Fruit fly (Drosophila melanogaster) whole organism, embryonic: ENCODE results near the gene Kal1.

Source experiments
- Adf1 ChIP-seq: fragments of 200-800 bp; sonication (Bioruptor generic); IDR thresholded peaks from 2 replicates; pipeline ENCODE4 v1.3.6; 2022; ENCODE audit warnings: missing biosample characterization, missing genetic modification characterization
- Atf6 ChIP-seq: fragments of 200-800 bp; sonication (Bioruptor generic); IDR thresholded peaks from 2 replicates; pipeline ENCODE4 v1.3.6; 2022; ENCODE audit warnings: missing biosample characterization, missing genetic modification characterization
- B-H2 ChIP-seq: fragments of 200-800 bp; sonication (Bioruptor generic); optimal IDR thresholded peaks from 2 replicates; lab custom pipeline; 2018; ENCODE audit warnings: missing biosample characterization, mild to moderate bottlenecking, missing genetic modification characterization
- CG10543 ChIP-seq: fragments of 200-800 bp; sonication (Bioruptor generic); optimal IDR thresholded peaks from 3 replicates; lab custom pipeline; 2017; ENCODE audit warnings: missing biosample characterization, mild to moderate bottlenecking, missing genetic modification characterization, moderate library complexity
- CG11696 ChIP-seq: fragments of 200-800 bp; sonication (Bioruptor generic); IDR thresholded peaks from 2 replicates; pipeline ENCODE4 v1.3.6; 2022; ENCODE audit warnings: missing biosample characterization, missing genetic modification characterization
- CG15011 ChIP-seq: fragments of 200-800 bp; sonication (Bioruptor generic); optimal IDR thresholded peaks from 3 replicates; lab custom pipeline; 2018; ENCODE audit warnings: missing biosample characterization, mild to moderate bottlenecking, missing genetic modification characterization
- CG15479 ChIP-seq: fragments of 200-800 bp; sonication (Bioruptor generic); optimal IDR thresholded peaks from 3 replicates; lab custom pipeline; 2019; ENCODE audit warnings: missing biosample characterization, mild to moderate bottlenecking, missing genetic modification characterization, moderate library complexity
- CG16813 ChIP-seq: fragments of 200-800 bp; sonication (Bioruptor generic); IDR thresholded peaks from 3 replicates; pipeline ENCODE4 v1.3.6; 2022; ENCODE audit warnings: missing biosample characterization, missing genetic modification characterization; ENCODE audit not compliant: partially characterized antibody
- CG16863 ChIP-seq: fragments of 200-800 bp; sonication (Bioruptor generic); optimal IDR thresholded peaks from 3 replicates; lab custom pipeline; 2016; ENCODE audit warnings: missing biosample characterization, missing genetic modification characterization
- CG18619 ChIP-seq: fragments of 200-800 bp; sonication (Bioruptor generic); optimal IDR thresholded peaks from 3 replicates; lab custom pipeline; 2017; ENCODE audit warnings: missing biosample characterization, mild to moderate bottlenecking, missing genetic modification characterization
- CG2199 ChIP-seq: fragments of 200-800 bp; sonication (Bioruptor generic); IDR thresholded peaks from 3 replicates; pipeline ENCODE4 v1.3.6; 2022; ENCODE audit warnings: missing biosample characterization, missing genetic modification characterization
- CG2875 ChIP-seq: fragments of 200-800 bp; sonication (Bioruptor generic); optimal IDR thresholded peaks from 2 replicates; lab custom pipeline; 2017; ENCODE audit warnings: missing biosample characterization, mild to moderate bottlenecking, missing genetic modification characterization, missing genetic modification reagents
- CG4730 ChIP-seq: fragments of 200-800 bp; sonication (Bioruptor generic); IDR thresholded peaks from 2 replicates; pipeline ENCODE4 v1.3.6; 2022; ENCODE audit warnings: missing biosample characterization, missing genetic modification characterization
- CG5245 ChIP-seq: fragments of 200-800 bp; sonication (Bioruptor generic); optimal IDR thresholded peaks from 3 replicates; lab custom pipeline; 2016; ENCODE audit warnings: missing biosample characterization, missing genetic modification characterization
- CG8089 ChIP-seq: fragments of 200-800 bp; sonication (Bioruptor generic); optimal IDR thresholded peaks from 3 replicates; lab custom pipeline; 2016; ENCODE audit warnings: missing biosample characterization, missing genetic modification characterization
- CG8290 ChIP-seq, 3 experiments: fragments of 200-800 bp; sonication (Bioruptor generic); optimal IDR thresholded peaks; 2 replicates each; lab custom pipeline; 2016 to 2019; ENCODE audit warnings: missing biosample characterization in 3 of 3, missing genetic modification characterization in 3 of 3, mild to moderate bottlenecking in 2 of 3, moderate library complexity in 1 of 3
- CG8388 ChIP-seq: fragments of 200-800 bp; sonication (Bioruptor generic); optimal IDR thresholded peaks from 2 replicates; lab custom pipeline; 2019; ENCODE audit warnings: missing biosample characterization, mild to moderate bottlenecking, missing genetic modification characterization, moderate library complexity
- CG9727 ChIP-seq: fragments of 200-800 bp; sonication (Bioruptor generic); optimal IDR thresholded peaks from 3 replicates; lab custom pipeline; 2017; ENCODE audit warnings: missing biosample characterization, mild to moderate bottlenecking, missing genetic modification characterization
- Dip2 ChIP-seq: fragments of 200-800 bp; sonication (Bioruptor generic); IDR thresholded peaks from 2 replicates; pipeline ENCODE4 v1.3.6; 2022; ENCODE audit warnings: missing biosample characterization, missing genetic modification characterization
- Dip3 ChIP-seq: fragments of 200-800 bp; sonication (Bioruptor generic); optimal IDR thresholded peaks from 3 replicates; lab custom pipeline; 2016; ENCODE audit warnings: missing biosample characterization, missing genetic modification characterization
- E2f1 ChIP-seq: fragments of 200-800 bp; sonication (Bioruptor generic); IDR thresholded peaks from 2 replicates; pipeline ENCODE4 v1.3.6; 2022; ENCODE audit warnings: missing biosample characterization, missing genetic modification characterization
- H15 ChIP-seq: fragments of 200-800 bp; sonication (Bioruptor generic); IDR thresholded peaks from 3 replicates; pipeline ENCODE4 v1.3.6; 2022; ENCODE audit warnings: missing biosample characterization, missing genetic modification characterization
- HmgZ ChIP-seq: fragments of 200-800 bp; sonication (Bioruptor generic); optimal IDR thresholded peaks from 2 replicates; lab custom pipeline; 2018; ENCODE audit warnings: missing biosample characterization, mild to moderate bottlenecking, missing genetic modification characterization
- Hr78 ChIP-seq, 2 experiments: fragments of 200-800 bp in 1 of 2; fragments of >200 bp in 1 of 2; sonication (Bioruptor generic) in 1 of 2; optimal IDR thresholded peaks; 2 replicates each; lab custom pipeline; 2017 to 2019; ENCODE audit warnings: missing biosample characterization in 2 of 2, missing genetic modification characterization in 2 of 2, mild to moderate bottlenecking in 1 of 2, moderate library complexity in 1 of 2
- Mad ChIP-seq: fragments of 200-800 bp; sonication (Bioruptor generic); optimal IDR thresholded peaks from 2 replicates; lab custom pipeline; 2016; ENCODE audit warnings: missing biosample characterization, missing genetic modification characterization
- Mes4 ChIP-seq: fragments of 200-800 bp; sonication (Bioruptor generic); optimal IDR thresholded peaks from 2 replicates; lab custom pipeline; 2016; ENCODE audit warnings: missing biosample characterization, missing genetic modification characterization
- NC2β ChIP-seq: fragments of 200-800 bp; sonication (Bioruptor generic); optimal IDR thresholded peaks from 2 replicates; lab custom pipeline; 2016; ENCODE audit warnings: missing biosample characterization, missing genetic modification characterization
- NK7.1 ChIP-seq: fragments of 200-800 bp; sonication (Bioruptor generic); optimal IDR thresholded peaks from 3 replicates; lab custom pipeline; 2016; ENCODE audit warnings: missing biosample characterization, missing genetic modification characterization
- Pdp1 ChIP-seq, 2 experiments: fragments of 200-800 bp; sonication (Bioruptor generic); optimal IDR thresholded peaks; 3 replicates each; lab custom pipeline; 2016; ENCODE audit warnings: missing biosample characterization in 2 of 2, missing genetic modification characterization in 2 of 2, mild to moderate bottlenecking in 1 of 2, moderate library complexity in 1 of 2
- Poxn ChIP-seq: fragments of 200-800 bp; sonication (Bioruptor generic); IDR thresholded peaks from 2 replicates; pipeline ENCODE4 v1.3.6; 2022; ENCODE audit warnings: missing biosample characterization, missing genetic modification characterization
- Usf ChIP-seq: fragments of 200-800 bp; sonication (Bioruptor generic); optimal IDR thresholded peaks from 2 replicates; lab custom pipeline; 2017; ENCODE audit warnings: missing genotype, missing biosample characterization, missing genetic modification characterization
- bbx ChIP-seq: fragments of 200-800 bp; sonication (Bioruptor generic); IDR thresholded peaks from 2 replicates; pipeline ENCODE4 v1.3.6; 2022; ENCODE audit warnings: missing biosample characterization, missing genetic modification characterization; ENCODE audit not compliant: partially characterized antibody
- chn ChIP-seq: fragments of 200-800 bp; sonication (Bioruptor generic); optimal IDR thresholded peaks from 2 replicates; lab custom pipeline; 2016; ENCODE audit warnings: missing biosample characterization, missing genetic modification characterization
- croc ChIP-seq: fragments of 200-800 bp; sonication (Bioruptor generic); conservative IDR thresholded peaks from 3 replicates; pipeline ENCODE4 v1.3.6; 2022; ENCODE audit warnings: missing biosample characterization, missing genetic modification characterization
- esg ChIP-seq: fragments of 200-800 bp; sonication (Bioruptor generic); conservative IDR thresholded peaks from 2 replicates; pipeline ENCODE4 v1.3.6; 2022; ENCODE audit warnings: missing biosample characterization, missing genetic modification characterization
- exex ChIP-seq: fragments of 200-800 bp; sonication (Bioruptor generic); optimal IDR thresholded peaks from 4 replicates; lab custom pipeline; 2018; ENCODE audit warnings: missing biosample characterization, mild to moderate bottlenecking, missing genetic modification characterization, moderate library complexity
- fd102C ChIP-seq: fragments of 200-800 bp; sonication (Bioruptor generic); optimal IDR thresholded peaks from 2 replicates; lab custom pipeline; 2018; ENCODE audit warnings: missing biosample characterization, mild to moderate bottlenecking, missing genetic modification characterization, moderate library complexity
- fd64A ChIP-seq: fragments of 200-800 bp; sonication (Bioruptor generic); optimal IDR thresholded peaks from 3 replicates; lab custom pipeline; 2018; ENCODE audit warnings: missing biosample characterization, mild to moderate bottlenecking, missing genetic modification characterization
- grn ChIP-seq: fragments of 200-800 bp; sonication (Bioruptor generic); optimal IDR thresholded peaks from 3 replicates; lab custom pipeline; 2017; ENCODE audit warnings: missing biosample characterization, missing genetic modification characterization
- hth ChIP-seq: fragments of >200 bp; optimal IDR thresholded peaks from 2 replicates; lab custom pipeline; 2017; ENCODE audit warnings: inconsistent platforms
- knrl ChIP-seq: fragments of 200-800 bp; sonication (Bioruptor generic); IDR thresholded peaks from 3 replicates; pipeline ENCODE4 v1.3.6; 2022; ENCODE audit warnings: missing biosample characterization, missing genetic modification characterization; ENCODE audit not compliant: partially characterized antibody
- lab ChIP-seq: fragments of 200-800 bp; sonication (Bioruptor generic); optimal IDR thresholded peaks from 3 replicates; lab custom pipeline; 2017; ENCODE audit warnings: missing biosample characterization, missing genetic modification characterization, mild to moderate bottlenecking, moderate library complexity, missing genetic modification reagents
- lov ChIP-seq, 2 experiments: fragments of 200-800 bp in 1 of 2; fragments of >200 bp in 1 of 2; sonication (Bioruptor generic) in 1 of 2; IDR thresholded peaks in 1 of 2; optimal IDR thresholded peaks in 1 of 2; 2 replicates in 1 of 2; 3 replicates in 1 of 2; pipeline versions ENCODE4 v1.3.6 to Lab custom; 2017 to 2022; ENCODE audit warnings: missing biosample characterization in 1 of 2, missing genetic modification characterization in 1 of 2
- pita ChIP-seq: fragments of 200-800 bp; sonication (Bioruptor generic); optimal IDR thresholded peaks from 2 replicates; lab custom pipeline; 2017; ENCODE audit warnings: missing biosample characterization, mild to moderate bottlenecking, missing genetic modification characterization
- pum ChIP-seq: fragments of 200-800 bp; sonication (Bioruptor generic); optimal IDR thresholded peaks from 2 replicates; lab custom pipeline; 2016; ENCODE audit warnings: missing biosample characterization, missing genetic modification characterization
- seq ChIP-seq: fragments of 200-800 bp; sonication (Bioruptor generic); IDR thresholded peaks from 2 replicates; pipeline ENCODE4 v1.3.6; 2022; ENCODE audit warnings: missing biosample characterization, missing genetic modification characterization
- sim ChIP-seq: fragments of 200-800 bp; sonication (Bioruptor generic); IDR thresholded peaks from 2 replicates; pipeline ENCODE4 v1.3.6; 2022; ENCODE audit warnings: missing biosample characterization, missing genetic modification characterization
- slp2 ChIP-seq: fragments of 200-800 bp; sonication (Bioruptor generic); optimal IDR thresholded peaks from 2 replicates; lab custom pipeline; 2016; ENCODE audit warnings: missing biosample characterization, missing genetic modification characterization
- tup ChIP-seq: fragments of 200-800 bp; sonication (Bioruptor generic); optimal IDR thresholded peaks from 2 replicates; lab custom pipeline; 2016; ENCODE audit warnings: missing biosample characterization, mild to moderate bottlenecking, missing genetic modification characterization, moderate library complexity
- wor ChIP-seq: fragments of 200-800 bp; sonication (Bioruptor generic); IDR thresholded peaks from 2 replicates; pipeline ENCODE4 v1.3.6; 2022; ENCODE audit warnings: missing biosample characterization, missing genetic modification characterization
- z ChIP-seq: fragments of 200-800 bp; sonication (Bioruptor generic); IDR thresholded peaks from 3 replicates; pipeline ENCODE4 v1.3.6; 2022; ENCODE audit warnings: missing biosample characterization, missing genetic modification characterization

Kal1 gene

dm6 chr3R:24134580-24134979 lies 6.6 kb upstream of the Kal1 start, which contains the start of gene Sec10 (continued):
- TF ChIP-seq HmgZ (peak; percentile 43), CG15011 (GFP tag; lab: Kevin White, UChicago) (no peak), fd102C (GFP tag; lab: Kevin White, UChicago) (no peak), CG4730 (no peak), tup (GFP tag; lab: Kevin White, UChicago) (no peak), slp2 (GFP tag; lab: Kevin White, UChicago) (no peak), Pdp1 (GFP tag; optimal IDR thresholded peaks at IDR 0.05; lab: Kevin White, UChicago) (peak in 1 of 2 experiments; percentile 99), Mad (GFP tag; lab: Kevin White, UChicago) (no peak), bbx (GFP tag; lab: Robert Waterston, UW) (no peak), esg (GFP tag; lab: Robert Waterston, UW) (no peak), pum (GFP tag; lab: Kevin White, UChicago) (no peak), CG16863 (GFP tag; lab: Kevin White, UChicago) (no peak), NK7.1 (GFP tag; lab: Kevin White, UChicago) (no peak), z (no peak), Dip2 (GFP tag; lab: Robert Waterston, UW) (no peak), CG8089 (GFP tag; lab: Kevin White, UChicago) (no peak), grn (GFP tag; lab: Kevin White, UChicago) (no peak), Usf (GFP tag; lab: Kevin White, UChicago) (no peak), Adf1 (no peak), CG8388 (GFP tag; lab: Kevin White, UChicago) (no peak), sim (no peak), croc (GFP tag; lab: Robert Waterston, UW) (no peak), CG11696 (GFP tag; lab: Robert Waterston, UW) (no peak), wor (GFP tag; lab: Robert Waterston, UW) (no peak), CG2875 (GFP tag; lab: Kevin White, UChicago) (no peak), CG8290 (GFP tag; optimal IDR thresholded peaks at IDR 0.05; lab: Kevin White, UChicago) (no peak), CG8290 (tag; optimal IDR thresholded peaks at IDR 0.05; lab: Kevin White, UChicago) (no peak), Dip3 (GFP tag; lab: Kevin White, UChicago) (no peak), H15 (no peak), seq (no peak), NC2β (GFP tag; lab: Kevin White, UChicago) (no peak), CG16813 (GFP tag; lab: Robert Waterston, UW) (no peak), Hr78 (GFP tag; optimal IDR thresholded peaks at IDR 0.05; lab: Kevin White, UChicago) (no peak), hth (lab: Kevin White, UChicago) (no peak), Mes4 (GFP tag; lab: Kevin White, UChicago) (no peak), CG9727 (no peak), CG10543 (no peak), lov (optimal IDR thresholded peaks at IDR 0.05; lab: Kevin White, UChicago) (no peak), lov (GFP tag; IDR thresholded peaks at IDR 0.05; lab: Robert Waterston, UW) (no peak), E2f1 (GFP tag; lab: Robert Waterston, UW) (no peak), Poxn (GFP tag; lab: Robert Waterston, UW) (no peak), CG5245 (GFP tag; lab: Kevin White, UChicago) (no peak), B-H2 (GFP tag; lab: Kevin White, UChicago) (no peak), knrl (GFP tag; lab: Robert Waterston, UW) (no peak), exex (tag; lab: Kevin White, UChicago) (no peak), chn (no peak), pita (GFP tag; lab: Kevin White, UChicago) (no peak), CG2199 (GFP tag; lab: Robert Waterston, UW) (no peak), fd64A (GFP tag; lab: Kevin White, UChicago) (no peak), CG15479 (GFP tag; lab: Kevin White, UChicago) (no peak), lab (no peak), CG18619 (GFP tag; lab: Kevin White, UChicago) (no peak), Atf6 (no peak)
